Fruit fly (Drosophila melanogaster) whole organism, embryonic: ENCODE measurements around the gene CG12773.

Experiments
- Adf1 ChIP-seq: fragments of 200-800 bp; sonication (Bioruptor generic); IDR thresholded peaks from 2 replicates; pipeline ENCODE4 v1.3.6; 2022; ENCODE audit warnings: missing biosample characterization, missing genetic modification characterization
- Blimp-1 ChIP-seq: fragments of 200-800 bp; sonication (Bioruptor generic); optimal IDR thresholded peaks from 3 replicates; lab custom pipeline; 2018; ENCODE audit warnings: missing biosample characterization, missing genetic modification characterization, mild to moderate bottlenecking, moderate library complexity, missing genetic modification reagents
- CG10267 ChIP-seq: fragments of 200-800 bp; sonication (Bioruptor generic); optimal IDR thresholded peaks from 2 replicates; lab custom pipeline; 2018; ENCODE audit warnings: missing biosample characterization, mild to moderate bottlenecking, missing genetic modification characterization, moderate library complexity
- CG10462 ChIP-seq: fragments of 200-800 bp; sonication (Bioruptor generic); optimal IDR thresholded peaks from 2 replicates; lab custom pipeline; 2016; ENCODE audit warnings: missing biosample characterization, missing genetic modification characterization
- CG1233 ChIP-seq: fragments of 200-800 bp; sonication (Bioruptor generic); optimal IDR thresholded peaks from 4 replicates; lab custom pipeline; 2018; ENCODE audit warnings: missing biosample characterization, mild to moderate bottlenecking, missing genetic modification characterization
- CG13424 ChIP-seq: fragments of 200-800 bp; sonication (Bioruptor generic); optimal IDR thresholded peaks from 2 replicates; lab custom pipeline; 2019; ENCODE audit warnings: missing biosample characterization, mild to moderate bottlenecking, missing genetic modification characterization, moderate library complexity
- CG1602 ChIP-seq: fragments of 200-800 bp; sonication (Bioruptor generic); optimal IDR thresholded peaks from 3 replicates; lab custom pipeline; 2016; ENCODE audit warnings: missing biosample characterization, missing genetic modification characterization
- CG17328 ChIP-seq: fragments of 200-800 bp; sonication (Bioruptor generic); IDR thresholded peaks from 2 replicates; pipeline ENCODE4 v1.3.6; 2022; ENCODE audit warnings: missing biosample characterization, missing genetic modification characterization
- CG2129 ChIP-seq: fragments of 200-800 bp; sonication (Bioruptor generic); IDR thresholded peaks from 2 replicates; pipeline ENCODE4 v1.3.6; 2022; ENCODE audit warnings: missing biosample characterization, missing genetic modification characterization; ENCODE audit not compliant: partially characterized antibody
- CG3281 ChIP-seq: fragments of 200-800 bp; sonication (Bioruptor generic); optimal IDR thresholded peaks from 3 replicates; lab custom pipeline; 2017; ENCODE audit warnings: missing biosample characterization, mild to moderate bottlenecking, missing genetic modification characterization
- CG3847 ChIP-seq: fragments of 200-800 bp; sonication (Bioruptor generic); IDR thresholded peaks from 2 replicates; pipeline ENCODE4 v1.3.6; 2022; ENCODE audit warnings: missing biosample characterization, missing genetic modification characterization
- CG6765 ChIP-seq: fragments of 200-800 bp; sonication (Bioruptor generic); optimal IDR thresholded peaks from 3 replicates; lab custom pipeline; 2017; ENCODE audit warnings: missing biosample characterization, mild to moderate bottlenecking, missing genetic modification characterization
- CG6813 ChIP-seq: fragments of 200-800 bp; sonication (Bioruptor generic); optimal IDR thresholded peaks from 2 replicates; lab custom pipeline; 2017; ENCODE audit warnings: missing biosample characterization, missing genetic modification characterization, mild to moderate bottlenecking, moderate library complexity, missing genetic modification reagents
- CG8281 ChIP-seq: fragments of 200-800 bp; sonication (Bioruptor generic); optimal IDR thresholded peaks from 2 replicates; lab custom pipeline; 2018; ENCODE audit warnings: missing biosample characterization, mild to moderate bottlenecking, missing genetic modification characterization, moderate library complexity
- CG9609 ChIP-seq: fragments of 200-800 bp; sonication (Bioruptor generic); optimal IDR thresholded peaks from 3 replicates; lab custom pipeline; 2016; ENCODE audit warnings: missing biosample characterization, missing genetic modification characterization
- CHES-1-like ChIP-seq: fragments of 200-800 bp; sonication (Bioruptor generic); optimal IDR thresholded peaks from 2 replicates; lab custom pipeline; 2016; ENCODE audit warnings: missing biosample characterization, missing genetic modification characterization
- CoRest ChIP-seq: fragments of 200-800 bp; sonication (Bioruptor generic); optimal IDR thresholded peaks from 3 replicates; lab custom pipeline; 2018; ENCODE audit warnings: missing biosample characterization, mild to moderate bottlenecking, missing genetic modification characterization, moderate library complexity
- Dfd ChIP-seq, 2 experiments: fragments of >200 bp; optimal IDR thresholded peaks; 2 replicates each; lab custom pipeline; 2017; ENCODE audit warnings: missing biosample characterization in 2 of 2, missing genetic modification characterization in 2 of 2
- Ets97D ChIP-seq: fragments of 200-800 bp; sonication (Bioruptor generic); optimal IDR thresholded peaks from 3 replicates; lab custom pipeline; 2016; ENCODE audit warnings: missing biosample characterization, missing genetic modification characterization
- Mrtf ChIP-seq: fragments of 200-800 bp; sonication (Bioruptor generic); IDR thresholded peaks from 3 replicates; pipeline ENCODE4 v1.3.6; 2022; ENCODE audit warnings: missing biosample characterization, missing genetic modification characterization
- NC2α ChIP-seq: fragments of 200-800 bp; sonication (Bioruptor generic); optimal IDR thresholded peaks from 2 replicates; lab custom pipeline; 2016; ENCODE audit warnings: missing biosample characterization, missing genetic modification characterization
- Six4 ChIP-seq: fragments of 200-800 bp; sonication (Bioruptor generic); optimal IDR thresholded peaks from 2 replicates; lab custom pipeline; 2016; ENCODE audit warnings: missing biosample characterization, missing genetic modification characterization
- ac ChIP-seq: fragments of 200-800 bp; sonication (Bioruptor generic); optimal IDR thresholded peaks from 3 replicates; lab custom pipeline; 2017; ENCODE audit warnings: missing biosample characterization, mild to moderate bottlenecking, missing genetic modification characterization
- ase ChIP-seq: fragments of 200-800 bp; sonication (Bioruptor generic); IDR thresholded peaks from 3 replicates; pipeline ENCODE4 v1.3.6; 2022; ENCODE audit warnings: missing biosample characterization, missing genetic modification characterization
- chinmo ChIP-seq: fragments of 200-800 bp; sonication (Bioruptor generic); IDR thresholded peaks from 4 replicates; pipeline ENCODE4 v1.3.6; 2022; ENCODE audit warnings: missing biosample characterization, missing genetic modification characterization; ENCODE audit not compliant: partially characterized antibody
- ci ChIP-seq: fragments of 200-800 bp; sonication (Bioruptor generic); IDR thresholded peaks from 3 replicates; pipeline ENCODE4 v1.3.6; 2022; ENCODE audit warnings: missing biosample characterization, missing genetic modification characterization
- dimm ChIP-seq: fragments of 200-800 bp; sonication (Bioruptor generic); IDR thresholded peaks from 2 replicates; pipeline ENCODE4 v1.3.6; 2022; ENCODE audit warnings: missing biosample characterization, missing genetic modification characterization
- dmrt11E ChIP-seq: fragments of 200-800 bp; sonication (Bioruptor generic); optimal IDR thresholded peaks from 3 replicates; lab custom pipeline; 2018; ENCODE audit warnings: missing biosample characterization, mild to moderate bottlenecking, missing genetic modification characterization, moderate library complexity
- en ChIP-seq: fragments of 200-800 bp; sonication (Bioruptor generic); optimal IDR thresholded peaks from 2 replicates; lab custom pipeline; 2016; ENCODE audit warnings: missing biosample characterization, missing genetic modification characterization
- grn ChIP-seq: fragments of 200-800 bp; sonication (Bioruptor generic); optimal IDR thresholded peaks from 3 replicates; lab custom pipeline; 2017; ENCODE audit warnings: missing biosample characterization, missing genetic modification characterization
- gsb ChIP-seq: fragments of 200-800 bp; sonication (Bioruptor generic); IDR thresholded peaks from 2 replicates; pipeline ENCODE4 v1.3.6; 2022; ENCODE audit warnings: missing biosample characterization, missing genetic modification characterization
- hb ChIP-seq: fragments of 200-800 bp; sonication (Bioruptor generic); IDR thresholded peaks from 3 replicates; pipeline ENCODE4 v1.3.6; 2022; ENCODE audit warnings: missing biosample characterization, missing genetic modification characterization; ENCODE audit not compliant: partially characterized antibody
- her ChIP-seq: fragments of 200-800 bp; sonication (Bioruptor generic); optimal IDR thresholded peaks from 2 replicates; lab custom pipeline; 2016; ENCODE audit warnings: missing biosample characterization, missing genetic modification characterization
- hth ChIP-seq: fragments of >200 bp; optimal IDR thresholded peaks from 2 replicates; lab custom pipeline; 2017; ENCODE audit warnings: inconsistent platforms
- jumu ChIP-seq: fragments of 200-800 bp; sonication (Bioruptor generic); optimal IDR thresholded peaks from 3 replicates; lab custom pipeline; 2016; ENCODE audit warnings: missing biosample characterization, missing genetic modification characterization
- kah ChIP-seq: fragments of 200-800 bp; sonication (Bioruptor generic); optimal IDR thresholded peaks from 2 replicates; lab custom pipeline; 2018; ENCODE audit warnings: missing biosample characterization, mild to moderate bottlenecking, missing genetic modification characterization
- ken ChIP-seq: fragments of 200-800 bp; sonication (Bioruptor generic); IDR thresholded peaks from 3 replicates; pipeline ENCODE4 v1.3.6; 2022; ENCODE audit warnings: missing biosample characterization, missing genetic modification characterization
- lbe ChIP-seq: fragments of 200-800 bp; sonication (Bioruptor generic); optimal IDR thresholded peaks from 2 replicates; lab custom pipeline; 2016; ENCODE audit warnings: missing biosample characterization, mild to moderate bottlenecking, missing genetic modification characterization
- lilli ChIP-seq: fragments of 200-800 bp; sonication (Bioruptor generic); optimal IDR thresholded peaks from 3 replicates; lab custom pipeline; 2016; ENCODE audit warnings: missing biosample characterization, missing genetic modification characterization
- nom ChIP-seq: fragments of 200-800 bp; sonication (Bioruptor generic); optimal IDR thresholded peaks from 2 replicates; lab custom pipeline; 2017; ENCODE audit warnings: missing biosample characterization, missing genetic modification characterization, mild to moderate bottlenecking, moderate library complexity, missing genetic modification reagents
- onecut ChIP-seq: fragments of 200-800 bp; sonication (Bioruptor generic); IDR thresholded peaks from 2 replicates; pipeline ENCODE4 v1.3.6; 2022; ENCODE audit warnings: missing biosample characterization, missing genetic modification characterization
- pfk ChIP-seq: fragments of 200-800 bp; sonication (Bioruptor generic); optimal IDR thresholded peaks from 2 replicates; lab custom pipeline; 2018; ENCODE audit warnings: missing biosample characterization, mild to moderate bottlenecking, missing genetic modification characterization, moderate library complexity
- pho ChIP-seq: fragments of 200-800 bp; sonication (Bioruptor generic); optimal IDR thresholded peaks from 2 replicates; lab custom pipeline; 2016; ENCODE audit warnings: missing biosample characterization, missing genetic modification characterization
- pros ChIP-seq: fragments of 200-800 bp; sonication (Bioruptor generic); optimal IDR thresholded peaks from 3 replicates; lab custom pipeline; 2019; ENCODE audit warnings: missing biosample characterization, mild to moderate bottlenecking, missing genetic modification characterization, moderate library complexity
- sr ChIP-seq: fragments of 200-800 bp; sonication (Bioruptor generic); IDR thresholded peaks from 3 replicates; pipeline ENCODE4 v1.3.6; 2022; ENCODE audit warnings: missing biosample characterization, missing genetic modification characterization
- tna ChIP-seq: fragments of 200-800 bp; sonication (Bioruptor generic); IDR thresholded peaks from 2 replicates; pipeline ENCODE4 v1.3.6; 2022; ENCODE audit warnings: missing biosample characterization, missing genetic modification characterization; ENCODE audit not compliant: partially characterized antibody
- unc-4 ChIP-seq: fragments of 200-800 bp; sonication (Bioruptor generic); IDR thresholded peaks from 2 replicates; pipeline ENCODE4 v1.3.6; 2022; ENCODE audit warnings: missing biosample characterization, missing genetic modification characterization; ENCODE audit not compliant: partially characterized antibody
- unpg ChIP-seq: fragments of 200-800 bp; sonication (Bioruptor generic); optimal IDR thresholded peaks from 3 replicates; lab custom pipeline; 2018; ENCODE audit warnings: missing biosample characterization, mild to moderate bottlenecking, missing genetic modification characterization, moderate library complexity

Gene CG12773

DNA sequence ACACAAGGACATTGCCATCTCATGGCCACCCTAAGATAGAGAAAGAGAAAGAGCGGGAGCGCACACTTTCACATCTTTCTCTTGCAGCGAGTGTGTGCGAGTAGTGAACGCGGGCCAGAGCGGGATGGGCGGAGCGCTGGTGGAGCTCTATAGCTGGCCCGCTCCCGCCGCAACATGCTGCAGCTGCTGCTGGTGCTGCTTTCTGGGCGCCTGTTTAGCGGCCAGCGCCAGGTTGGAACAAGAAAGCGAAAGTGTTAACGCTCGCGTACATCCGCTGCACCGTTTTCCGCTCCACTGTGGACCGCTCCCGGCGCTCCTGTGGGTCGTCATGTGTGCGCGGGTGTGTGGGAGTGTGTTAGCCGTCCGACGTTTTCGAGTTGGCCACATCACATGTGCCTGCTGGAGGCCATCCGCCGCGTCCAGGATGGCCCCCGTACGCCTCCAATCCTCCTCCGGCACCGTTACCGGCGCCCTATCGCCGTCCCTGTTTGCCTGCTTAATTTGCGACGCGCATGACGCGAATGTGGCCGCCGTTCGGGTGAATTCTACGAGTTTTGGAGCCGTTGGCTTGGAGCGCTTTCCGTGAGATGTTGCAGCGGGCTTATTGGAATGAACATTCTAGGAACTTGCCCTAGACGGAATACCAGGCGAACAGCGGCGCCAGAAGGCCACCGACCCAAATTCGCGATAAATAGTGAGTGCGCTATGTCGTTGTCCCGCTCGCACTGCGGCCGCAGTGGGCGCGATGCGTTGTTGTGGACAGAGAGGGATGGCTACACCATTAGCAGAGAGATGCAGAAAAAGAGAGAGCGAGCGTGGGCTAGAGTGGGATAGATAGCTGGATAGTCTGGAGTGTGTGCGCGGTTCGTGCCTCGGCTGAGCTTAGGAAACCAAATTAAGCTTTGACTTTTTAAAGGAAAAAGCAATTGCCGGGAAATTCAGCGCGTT, 45.5 kb upstream of the CG12773 start (continued):
- TF ChIP-seq Dfd (GFP tag; optimal IDR thresholded peaks at IDR 0.05; lab: Kevin White, UChicago): no peak
- peak; percentile 39; the same call in 1 of the 3 replicates for TF ChIP-seq ken (GFP tag; lab: Robert Waterston, UW)
- no peak for TF ChIP-seq dimm (GFP tag; lab: Robert Waterston, UW)
- no peak for TF ChIP-seq tna (GFP tag; lab: Robert Waterston, UW)
- no peak for TF ChIP-seq CG1233 (GFP tag; lab: Kevin White, UChicago)
- TF ChIP-seq onecut (GFP tag; lab: Robert Waterston, UW): no peak
- TF ChIP-seq CG8281 (tag; lab: Kevin White, UChicago): no peak
- TF ChIP-seq kah (GFP tag; lab: Kevin White, UChicago): no peak
- peak; percentile 79; the same call in 3 of the 4 replicates for TF ChIP-seq chinmo (GFP tag; lab: Robert Waterston, UW)
- no peak for TF ChIP-seq grn
- TF ChIP-seq hth (lab: Kevin White, UChicago): no peak
- no peak for TF ChIP-seq en (GFP tag; lab: Kevin White, UChicago)
- no peak for TF ChIP-seq CG13424 (tag; lab: Kevin White, UChicago)
- peak; percentile 77 for TF ChIP-seq sr (GFP tag; lab: Robert Waterston, UW)
- TF ChIP-seq pros: peak; percentile 76
- no peak for TF ChIP-seq CG10462 (GFP tag; lab: Kevin White, UChicago)
- no peak for TF ChIP-seq unpg (GFP tag; lab: Kevin White, UChicago)
- peak; percentile 7 for TF ChIP-seq nom (GFP tag; lab: Kevin White, UChicago)
- no peak for TF ChIP-seq lilli (GFP tag; lab: Kevin White, UChicago)
- no peak for TF ChIP-seq CG6813
- TF ChIP-seq pho: no peak
- TF ChIP-seq CG9609 (GFP tag; lab: Kevin White, UChicago): peak; percentile 3
- no peak for TF ChIP-seq ase (GFP tag; lab: Robert Waterston, UW)
- TF ChIP-seq CG6765 (GFP tag; lab: Kevin White, UChicago): no peak
- TF ChIP-seq CG3281 (GFP tag; lab: Kevin White, UChicago): no peak
- peak; percentile 36; the same call in 1 of the 2 replicates for TF ChIP-seq unc-4 (GFP tag; lab: Robert Waterston, UW)
- peak; percentile 36; the same call in 1 of the 2 replicates for TF ChIP-seq Adf1 (GFP tag; lab: Robert Waterston, UW)
- TF ChIP-seq ac (GFP tag; lab: Kevin White, UChicago): no peak
- TF ChIP-seq CoRest: peak; percentile 29
- TF ChIP-seq CG3847 (GFP tag; lab: Robert Waterston, UW): no peak
- TF ChIP-seq CG10267 (tag; lab: Kevin White, UChicago): no peak
- no peak for TF ChIP-seq her (GFP tag; lab: Kevin White, UChicago)
- TF ChIP-seq CG2129 (GFP tag; lab: Robert Waterston, UW): no peak
- TF ChIP-seq ci (GFP tag; lab: Robert Waterston, UW): peak; percentile 60; the same call in 2 of the 3 replicates
- TF ChIP-seq Six4 (GFP tag; lab: Kevin White, UChicago): no peak
- no peak for TF ChIP-seq lbe
- TF ChIP-seq pfk (GFP tag; lab: Kevin White, UChicago): no peak
- no peak for TF ChIP-seq jumu (GFP tag; lab: Kevin White, UChicago)
- peak; percentile 13; the same call in 1 of the 2 replicates for TF ChIP-seq CG17328 (GFP tag; lab: Robert Waterston, UW)
- TF ChIP-seq gsb (GFP tag; lab: Robert Waterston, UW): no peak
- TF ChIP-seq dmrt11E (tag; lab: Kevin White, UChicago): no peak
- no peak for TF ChIP-seq Mrtf
- peak; percentile 13 for TF ChIP-seq CHES-1-like (GFP tag; lab: Kevin White, UChicago)
- no peak for TF ChIP-seq CG1602 (GFP tag; lab: Kevin White, UChicago)
- no peak for TF ChIP-seq hb (GFP tag; lab: Robert Waterston, UW)
- TF ChIP-seq Blimp-1 (GFP tag; lab: Kevin White, UChicago): peak; percentile 99
- no peak for TF ChIP-seq Ets97D (GFP tag; lab: Kevin White, UChicago)
- no peak for TF ChIP-seq NC2α (GFP tag; lab: Kevin White, UChicago)
